Worm (Caenorhabditis elegans): ENCODE data around the gene ttr-19.

DNA sequence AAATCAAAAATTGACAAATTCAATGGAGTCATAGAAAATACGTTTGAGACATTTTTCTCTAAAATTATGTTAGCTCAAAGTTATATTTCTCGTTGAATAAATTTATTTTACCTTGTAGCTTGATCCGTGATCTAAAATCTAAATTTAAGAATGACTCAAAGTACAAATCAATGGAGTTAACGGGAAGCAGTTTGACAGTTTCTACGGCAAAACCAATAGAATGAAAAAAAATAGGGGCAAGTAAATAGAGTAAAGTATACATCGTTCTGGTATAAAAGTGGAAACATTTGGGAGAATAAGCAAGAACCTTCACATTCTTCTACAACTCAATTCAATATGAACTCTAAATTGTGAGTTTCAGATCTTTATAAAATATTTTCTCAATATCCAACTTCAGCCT, 3.7 kb upstream of the ttr-19 start, which contains the start of gene fipr-6:
- TF ChIP-seq mxl-2 (GFP tag; conservative IDR thresholded peaks at IDR 0.05) (no peak), lin-13 (GFP tag; optimal IDR thresholded peaks at IDR 0.05) (no peak), F49E8.2 (tag; optimal IDR thresholded peaks at IDR 0.05; ENCODE audit: borderline replicate concordance) (no peak), nhr-237 (tag; optimal IDR thresholded peaks at IDR 0.05) (no peak), dve-1 (tag; optimal IDR thresholded peaks at IDR 0.05; ENCODE audit: insufficient read depth) (no peak), pha-4 (GFP tag; IDR thresholded peaks at IDR 0.05) (no peak), pha-4 (tag; optimal IDR thresholded peaks at IDR 0.05) (no peak), ama-1 (optimal IDR thresholded peaks at IDR 0.05) (no peak), aha-1 (tag) (no peak), skn-1 (tag; optimal IDR thresholded peaks at IDR 0.05) (no peak), ztf-11 (tag; optimal IDR thresholded peaks at IDR 0.05) (no peak), fos-1 (tag; optimal IDR thresholded peaks at IDR 0.05) (no peak), unc-130 (GFP tag; optimal IDR thresholded peaks at IDR 0.05) (no peak), sdz-12 (GFP tag; optimal IDR thresholded peaks at IDR 0.05) (no peak), madf-5 (GFP tag; IDR thresholded peaks at IDR 0.05) (no peak)

All from whole organism, L4 larva.